Worm (Caenorhabditis elegans): ENCODE data around the gene mcm-3.

DNA sequence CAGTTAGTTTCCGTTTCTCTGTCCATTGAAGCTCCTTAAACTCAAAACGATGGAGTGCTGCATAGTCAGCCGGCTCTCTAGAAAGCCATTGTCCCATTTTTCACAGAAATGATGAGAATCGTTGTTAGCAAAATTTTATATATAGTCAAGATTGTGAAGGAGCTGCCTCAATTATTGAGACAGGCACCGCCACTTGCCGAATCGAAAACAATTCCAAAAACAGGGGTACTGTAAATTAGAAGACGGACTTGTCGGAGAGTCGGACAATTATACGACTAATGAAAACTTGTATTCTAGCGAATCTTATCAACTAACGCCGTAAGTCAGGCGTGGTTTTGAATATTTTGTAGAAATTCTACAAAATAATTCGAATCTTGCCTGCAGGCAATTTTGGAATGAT is 39.2 kb downstream of the mcm-3 start, which contains the start of gene F14H8.2:
- TF ChIP-seq saeg-2 (GFP tag; IDR thresholded peaks at IDR 0.05) (no peak), unc-130 (GFP tag; optimal IDR thresholded peaks at IDR 0.05) (no peak), daf-12 (tag; optimal IDR thresholded peaks at IDR 0.05) (no peak), nhr-10 (tag; optimal IDR thresholded peaks at IDR 0.05) (no peak), nhr-11 (tag; optimal IDR thresholded peaks at IDR 0.05) (no peak), nhr-25 (tag; optimal IDR thresholded peaks at IDR 0.05; ENCODE audit: borderline replicate concordance, insufficient read depth) (no peak), F44E2.7 (GFP tag; IDR thresholded peaks at IDR 0.05) (no peak), ceh-28 (tag; optimal IDR thresholded peaks at IDR 0.05) (no peak), lin-13 (GFP tag; optimal IDR thresholded peaks at IDR 0.05) (no peak), ZK546.5 (tag; optimal IDR thresholded peaks at IDR 0.05) (no peak), ama-1 (optimal IDR thresholded peaks at IDR 0.05) (no peak), unc-62 (GFP tag; optimal IDR thresholded peaks at IDR 0.05 in 1 of 2) (no peak), unc-62 (tag; optimal IDR thresholded peaks at IDR 0.05) (no peak), nhr-77 (tag; optimal IDR thresholded peaks at IDR 0.05) (no peak)

Measured in whole organism, L4 larva.